Worm (Caenorhabditis elegans) whole organism, young adult: ENCODE data around the gene F07F6.1.

ENCODE experiments used
- B0336.3 ChIP-seq: fragments of 200-800 bp; sonication (Bioruptor generic); IDR thresholded peaks from 2 replicates; pipeline ENCODE4 v1.3.6; 2022; ENCODE audit warnings: missing genetic modification characterization, missing compliant biosample characterization
- C06A6.2 ChIP-seq: fragments of 200-800 bp; sonication (Bioruptor generic); conservative IDR thresholded peaks from 2 replicates; pipeline ENCODE4 v1.3.6; 2022; ENCODE audit warnings: missing genetic modification characterization, missing compliant biosample characterization
- D2030.7 ChIP-seq: fragments of 200-800 bp; sonication (Bioruptor generic); IDR thresholded peaks from 2 replicates; pipeline ENCODE4 v1.3.6; 2022; ENCODE audit warnings: missing genetic modification reagents, missing genetic modification characterization, missing compliant biosample characterization
- F10E7.11 ChIP-seq: sonication (generic microtip); optimal IDR thresholded peaks from 2 replicates; lab custom pipeline; 2017; ENCODE audit warnings: mild to moderate bottlenecking, missing genetic modification characterization, moderate library complexity, missing compliant biosample characterization
- F23B12.7 ChIP-seq: sonication (generic microtip); optimal IDR thresholded peaks from 2 replicates; lab custom pipeline; 2017; ENCODE audit warnings: missing genetic modification characterization, mild to moderate bottlenecking, missing compliant biosample characterization, antibody characterized with exemption, moderate library complexity; ENCODE audit not compliant: insufficient read depth
- F49E8.2 ChIP-seq: sonication (generic microtip); optimal IDR thresholded peaks from 3 replicates; lab custom pipeline; 2017; ENCODE audit warnings: missing genetic modification characterization, mild to moderate bottlenecking, missing compliant biosample characterization, antibody characterized with exemption, moderate library complexity; ENCODE audit not compliant: insufficient read depth
- F55B11.4 ChIP-seq: sonication (generic microtip); optimal IDR thresholded peaks from 2 replicates; lab custom pipeline; 2016; ENCODE audit warnings: missing compliant biosample characterization, missing genetic modification characterization, borderline replicate concordance; ENCODE audit not compliant: insufficient read depth
- F57A8.1 ChIP-seq: fragments of 200-800 bp; sonication (Bioruptor generic); optimal IDR thresholded peaks from 2 replicates; lab custom pipeline; 2018; ENCODE audit warnings: mild to moderate bottlenecking, missing genetic modification characterization, moderate library complexity, missing compliant biosample characterization
- F57C9.4 ChIP-seq: sonication (generic microtip); optimal IDR thresholded peaks from 2 replicates; lab custom pipeline; 2017; ENCODE audit warnings: mild to moderate bottlenecking, missing genetic modification characterization, missing compliant biosample characterization
- K12H6.12 ChIP-seq: fragments of 200-800 bp; sonication (Bioruptor generic); optimal IDR thresholded peaks from 2 replicates; lab custom pipeline; 2018; ENCODE audit warnings: mild to moderate bottlenecking, missing genetic modification characterization, missing compliant biosample characterization
- Y67H2A.10 ChIP-seq: fragments of 200-800 bp; sonication (Bioruptor generic); conservative IDR thresholded peaks from 2 replicates; pipeline ENCODE4 v1.3.6; 2022; ENCODE audit warnings: missing genetic modification reagents, missing genetic modification characterization, missing compliant biosample characterization
- akir-1 ChIP-seq: fragments of 200-800 bp; sonication (Bioruptor generic); optimal IDR thresholded peaks from 2 replicates; lab custom pipeline; 2018; ENCODE audit warnings: mild to moderate bottlenecking, missing genetic modification characterization, moderate library complexity, missing compliant biosample characterization
- ama-1 ChIP-seq, 3 experiments: fragments of 150-350 bp in 1 of 3; sonication (generic microtip) in 2 of 3; optimal IDR thresholded peaks; 2 replicates each; lab custom pipeline; 2014 to 2018; ENCODE audit warnings: missing biosample characterization in 2 of 3, missing genetic modification characterization in 2 of 3, missing genetic modification reagents in 2 of 3
- athp-1 ChIP-seq: sonication (generic microtip); optimal IDR thresholded peaks from 2 replicates; lab custom pipeline; 2017; ENCODE audit warnings: mild to moderate bottlenecking, missing genetic modification characterization, missing compliant biosample characterization
- attf-3 ChIP-seq: fragments of 200-800 bp; sonication (Bioruptor generic); conservative IDR thresholded peaks from 2 replicates; pipeline ENCODE4 v1.3.6; 2022; ENCODE audit warnings: missing genetic modification reagents, missing genetic modification characterization, missing compliant biosample characterization
- cebp-2 ChIP-seq: fragments of 200-800 bp; sonication (Bioruptor generic); IDR thresholded peaks from 2 replicates; pipeline ENCODE4 v1.3.6; 2022; ENCODE audit warnings: missing genetic modification characterization, missing compliant biosample characterization
- ceh-100 ChIP-seq: fragments of 200-800 bp; sonication (Bioruptor generic); IDR thresholded peaks from 2 replicates; pipeline ENCODE4 v1.3.6; 2022; ENCODE audit warnings: missing genetic modification reagents, missing genetic modification characterization, missing compliant biosample characterization
- ceh-27 ChIP-seq: fragments of 200-800 bp; sonication (Bioruptor generic); optimal IDR thresholded peaks from 2 replicates; lab custom pipeline; 2018; ENCODE audit warnings: mild to moderate bottlenecking, missing genetic modification characterization, moderate library complexity, missing compliant biosample characterization
- ceh-40 ChIP-seq: fragments of 200-800 bp; sonication (Bioruptor generic); IDR thresholded peaks from 2 replicates; pipeline ENCODE4 v1.3.6; 2022; ENCODE audit warnings: missing genetic modification characterization, missing compliant biosample characterization
- chd-7 ChIP-seq: sonication (generic microtip); optimal IDR thresholded peaks from 2 replicates; lab custom pipeline; 2016; ENCODE audit warnings: mild to moderate bottlenecking, missing genetic modification characterization, moderate library complexity, missing compliant biosample characterization
- dpl-1 ChIP-seq: fragments of 150-350 bp; optimal IDR thresholded peaks from 2 replicates; lab custom pipeline; 2014; ENCODE audit warnings: missing biosample characterization, missing genetic modification reagents, missing genetic modification characterization
- egl-18 ChIP-seq: fragments of 200-800 bp; sonication (Bioruptor generic); IDR thresholded peaks from 2 replicates; pipeline ENCODE4 v1.3.6; 2022; ENCODE audit warnings: missing genetic modification reagents, missing genetic modification characterization, missing compliant biosample characterization
- egl-44 ChIP-seq: fragments of 200-800 bp; sonication (Bioruptor generic); IDR thresholded peaks from 2 replicates; pipeline ENCODE4 v1.3.6; 2022; ENCODE audit warnings: missing genetic modification reagents, missing genetic modification characterization, missing compliant biosample characterization
- fkh-3 ChIP-seq: sonication (generic microtip); optimal IDR thresholded peaks from 2 replicates; lab custom pipeline; 2016; ENCODE audit warnings: mild to moderate bottlenecking, missing genetic modification characterization, missing compliant biosample characterization
- gei-17 ChIP-seq: fragments of 200-800 bp; sonication (Bioruptor generic); optimal IDR thresholded peaks from 2 replicates; lab custom pipeline; 2018; ENCODE audit warnings: mild to moderate bottlenecking, missing genetic modification characterization, missing compliant biosample characterization
- hmg-20 ChIP-seq: fragments of 200-800 bp; sonication (Bioruptor generic); IDR thresholded peaks from 2 replicates; pipeline ENCODE4 v1.3.6; 2022; ENCODE audit warnings: missing genetic modification reagents, missing genetic modification characterization, missing compliant biosample characterization
- hrde-1 ChIP-seq: sonication (generic microtip); optimal IDR thresholded peaks from 2 replicates; lab custom pipeline; 2016; ENCODE audit warnings: missing genetic modification characterization, mild to moderate bottlenecking, missing compliant biosample characterization, moderate library complexity, missing genotype, missing genetic modification reagents, borderline replicate concordance
- hsf-1 ChIP-seq: fragments of 200-800 bp; sonication (Bioruptor generic); IDR thresholded peaks from 2 replicates; pipeline ENCODE4 v1.3.6; 2022; ENCODE audit warnings: missing genetic modification reagents, missing genetic modification characterization, missing compliant biosample characterization
- lin-26 ChIP-seq: fragments of 200-800 bp; sonication (Bioruptor generic); IDR thresholded peaks from 2 replicates; pipeline ENCODE4 v1.3.6; 2022; ENCODE audit warnings: missing genetic modification reagents, missing genetic modification characterization, missing compliant biosample characterization
- lin-54 ChIP-seq: fragments of 200-800 bp; sonication (Bioruptor generic); optimal IDR thresholded peaks from 2 replicates; lab custom pipeline; 2018; ENCODE audit warnings: mild to moderate bottlenecking, missing genetic modification characterization, missing compliant biosample characterization
- madf-10 ChIP-seq: sonication (generic microtip); optimal IDR thresholded peaks from 2 replicates; lab custom pipeline; 2016; ENCODE audit warnings: mild to moderate bottlenecking, missing genetic modification characterization, missing compliant biosample characterization
- mel-28 ChIP-seq: sonication (generic microtip); optimal IDR thresholded peaks from 2 replicates; lab custom pipeline; 2016; ENCODE audit warnings: borderline replicate concordance, mild to moderate bottlenecking, missing genetic modification characterization, missing compliant biosample characterization
- nfya-1 ChIP-seq: sonication (generic microtip); optimal IDR thresholded peaks from 2 replicates; lab custom pipeline; 2017; ENCODE audit warnings: antibody characterized with exemption, missing compliant biosample characterization, missing genetic modification characterization, borderline replicate concordance; ENCODE audit not compliant: insufficient read depth
- nfya-2 ChIP-seq: fragments of 200-800 bp; sonication (Bioruptor generic); IDR thresholded peaks from 2 replicates; pipeline ENCODE4 v1.3.6; 2022; ENCODE audit warnings: missing genetic modification reagents, missing genetic modification characterization, missing compliant biosample characterization
- nfyb-1 ChIP-seq: fragments of 200-800 bp; sonication (Bioruptor generic); IDR thresholded peaks from 2 replicates; pipeline ENCODE4 v1.3.6; 2022; ENCODE audit warnings: missing genetic modification reagents, missing genetic modification characterization, missing compliant biosample characterization
- nhr-120 ChIP-seq: fragments of 200-800 bp; sonication (Bioruptor generic); IDR thresholded peaks from 2 replicates; pipeline ENCODE4 v1.3.6; 2022; ENCODE audit warnings: missing genetic modification characterization, missing compliant biosample characterization
- nhr-27 ChIP-seq: fragments of 200-800 bp; sonication (Bioruptor generic); optimal IDR thresholded peaks from 2 replicates; lab custom pipeline; 2018; ENCODE audit warnings: mild to moderate bottlenecking, missing genetic modification characterization, moderate library complexity, missing compliant biosample characterization
- pbrm-1 ChIP-seq: fragments of 200-800 bp; sonication (Bioruptor generic); IDR thresholded peaks from 2 replicates; pipeline ENCODE4 v1.3.6; 2022; ENCODE audit warnings: missing genetic modification reagents, missing genetic modification characterization, missing compliant biosample characterization
- somi-1 ChIP-seq: fragments of 200-800 bp; sonication (Bioruptor generic); optimal IDR thresholded peaks from 2 replicates; lab custom pipeline; 2018; ENCODE audit warnings: mild to moderate bottlenecking, missing genetic modification characterization, missing compliant biosample characterization
- tlf-1 ChIP-seq: fragments of 200-800 bp; sonication (Bioruptor generic); optimal IDR thresholded peaks from 2 replicates; lab custom pipeline; 2018; ENCODE audit warnings: mild to moderate bottlenecking, missing genetic modification characterization, missing compliant biosample characterization
- unc-130 ChIP-seq: sonication (generic microtip); optimal IDR thresholded peaks from 2 replicates; lab custom pipeline; 2016; ENCODE audit warnings: missing genetic modification reagents, missing genetic modification characterization, missing compliant biosample characterization
- xnd-1 ChIP-seq: sonication (generic microtip); optimal IDR thresholded peaks from 2 replicates; lab custom pipeline; 2016; ENCODE audit warnings: missing genotype, missing genetic modification reagents, missing genetic modification characterization, missing compliant biosample characterization
- zim-3 ChIP-seq: sonication (generic microtip); optimal IDR thresholded peaks from 2 replicates; lab custom pipeline; 2017; ENCODE audit warnings: mild to moderate bottlenecking, missing genetic modification characterization, moderate library complexity, missing compliant biosample characterization
- ztf-18 ChIP-seq: sonication (generic microtip); optimal IDR thresholded peaks from 2 replicates; lab custom pipeline; 2016; ENCODE audit warnings: missing genotype, mild to moderate bottlenecking, missing genetic modification characterization, missing compliant biosample characterization
- ztf-22 ChIP-seq: fragments of 200-800 bp; sonication (Bioruptor generic); optimal IDR thresholded peaks from 2 replicates; lab custom pipeline; 2018; ENCODE audit warnings: mild to moderate bottlenecking, missing genetic modification characterization, moderate library complexity, missing compliant biosample characterization
- ztf-26 ChIP-seq: sonication (generic microtip); optimal IDR thresholded peaks from 2 replicates; lab custom pipeline; 2017; ENCODE audit warnings: missing genetic modification characterization, missing compliant biosample characterization

F07F6.1 gene

ce11 chrII:5446506-5446905 is 8.8 kb downstream of the F07F6.1 start, which contains the start of gene nmr-1:
nmr-1 (minus strand) TSS chrII:5446606.
- no peak for TF ChIP-seq nfya-2 (GFP tag; lab: Robert Waterston, UW)
- TF ChIP-seq unc-130 (GFP tag; lab: Kevin White, UChicago): no peak
- TF ChIP-seq F57C9.4: no peak
- no peak for TF ChIP-seq ama-1 (optimal IDR thresholded peaks at IDR 0.05; lab: Kevin White, UChicago)
- no peak for TF ChIP-seq ama-1 (GFP tag; optimal IDR thresholded peaks at IDR 0.05; lab: Kevin White, UChicago)
- no peak for TF ChIP-seq lin-26 (GFP tag; lab: Robert Waterston, UW)
- TF ChIP-seq cebp-2: no peak
- TF ChIP-seq xnd-1: no peak
- TF ChIP-seq F57A8.1 (GFP tag; lab: Kevin White, UChicago): no peak
- no peak for TF ChIP-seq lin-54 (GFP tag; lab: Kevin White, UChicago)
- no peak for TF ChIP-seq Y67H2A.10 (GFP tag; lab: Robert Waterston, UW)
- TF ChIP-seq D2030.7 (GFP tag; lab: Robert Waterston, UW): no peak
- TF ChIP-seq ceh-40: no peak
- TF ChIP-seq dpl-1 (GFP tag; lab: Kevin White, UChicago): no peak
- TF ChIP-seq attf-3: no peak
- no peak for TF ChIP-seq F49E8.2 (tag; lab: Kevin White, UChicago)
- TF ChIP-seq hrde-1 (tag; lab: Kevin White, UChicago): no peak
- TF ChIP-seq ztf-22 (GFP tag; lab: Kevin White, UChicago): no peak
- no peak for TF ChIP-seq C06A6.2 (GFP tag; lab: Robert Waterston, UW)
- no peak for TF ChIP-seq B0336.3 (GFP tag; lab: Robert Waterston, UW)

- TF ChIP-seq athp-1 (tag; lab: Kevin White, UChicago) (no peak), pbrm-1 (GFP tag; lab: Robert Waterston, UW) (no peak), nfya-2 (GFP tag; lab: Robert Waterston, UW) (no peak), xnd-1 (no peak), F55B11.4 (tag; lab: Kevin White, UChicago) (no peak), ztf-26 (tag; lab: Kevin White, UChicago) (no peak), nfyb-1 (GFP tag; lab: Robert Waterston, UW) (no peak), gei-17 (GFP tag; lab: Kevin White, UChicago) (no peak), F10E7.11 (tag; lab: Kevin White, UChicago) (no peak), madf-10 (tag; lab: Kevin White, UChicago) (no peak), D2030.7 (GFP tag; lab: Robert Waterston, UW) (no peak), fkh-3 (tag; lab: Kevin White, UChicago) (no peak), K12H6.12 (no peak), ceh-27 (GFP tag; lab: Kevin White, UChicago) (no peak)
Measured at ce11 chrII:5447381-5447780, 9.7 kb downstream of the F07F6.1 start, which contains the start of gene cex-1. cex-1 (plus strand) TSS chrII:5447681.

- TF ChIP-seq egl-18 (no peak), nhr-120 (GFP tag; lab: Robert Waterston, UW) (no peak), nfya-1 (no peak), F49E8.2 (tag; lab: Kevin White, UChicago) (no peak), ceh-27 (GFP tag; lab: Kevin White, UChicago) (no peak), akir-1 (GFP tag; lab: Kevin White, UChicago) (no peak), hmg-20 (no peak), chd-7 (no peak), ceh-100 (GFP tag; lab: Robert Waterston, UW) (no peak), zim-3 (tag; lab: Kevin White, UChicago) (no peak), hsf-1 (GFP tag; lab: Robert Waterston, UW) (no peak), ztf-18 (tag; lab: Kevin White, UChicago) (no peak), mel-28 (tag; lab: Kevin White, UChicago) (no peak), F57C9.4 (no peak), tlf-1 (GFP tag; lab: Kevin White, UChicago) (no peak), egl-44 (no peak), nhr-27 (no peak), dpl-1 (GFP tag; lab: Kevin White, UChicago) (no peak), F23B12.7 (tag; lab: Kevin White, UChicago) (no peak), somi-1 (GFP tag; lab: Kevin White, UChicago) (no peak)
Measured at ce11 chrII:5449219-5449618, 11.5 kb downstream of the F07F6.1 start.
